Worm (Caenorhabditis elegans): ENCODE data around the gene ptr-24.

Gene ptr-24

ce11 chrX:13349230-13350122 is 11.6 kb downstream of the ptr-24 start (continued):
- TF ChIP-seq lin-15B (tag; optimal IDR thresholded peaks at IDR 0.05) (no peak), hmg-11 (tag; optimal IDR thresholded peaks at IDR 0.05) (no peak), nhr-237 (tag; optimal IDR thresholded peaks at IDR 0.05) (no peak), pha-4 (tag; optimal IDR thresholded peaks at IDR 0.05) (peak; percentile 34), tbx-2 (tag; optimal IDR thresholded peaks at IDR 0.05) (peak; percentile 83), unc-39 (tag; optimal IDR thresholded peaks at IDR 0.05) (no peak), ztf-4 (tag; optimal IDR thresholded peaks at IDR 0.05) (peak; percentile 82), elt-2 (tag; optimal IDR thresholded peaks at IDR 0.05) (peak; percentile 32), fkh-2 (tag; optimal IDR thresholded peaks at IDR 0.05) (no peak), jun-1 (tag; optimal IDR thresholded peaks at IDR 0.05) (no peak), mdl-1 (tag; optimal IDR thresholded peaks at IDR 0.05) (no peak), ztf-11 (tag; optimal IDR thresholded peaks at IDR 0.05) (no peak), elt-3 (tag; optimal IDR thresholded peaks at IDR 0.05) (peak in 1 of 3 experiments; percentile 67)

- TF ChIP-seq nhr-43 (tag; optimal IDR thresholded peaks at IDR 0.05; ENCODE audit: poor library complexity, severe bottlenecking) (peak; percentile 71), ama-1 (optimal IDR thresholded peaks at IDR 0.05) (peak; percentile 78), elt-3 (tag; optimal IDR thresholded peaks at IDR 0.05) (no peak), tbx-2 (tag; optimal IDR thresholded peaks at IDR 0.05) (no peak), lin-39 (tag; optimal IDR thresholded peaks at IDR 0.05) (peak; percentile 19), egl-5 (tag; optimal IDR thresholded peaks at IDR 0.05) (no peak)
These were observed 12.4 kb downstream of the ptr-24 start for ce11 chrX:13350123-13350798.

- no peak for TF ChIP-seq jun-1 (tag; optimal IDR thresholded peaks at IDR 0.05)
- peak in 1 of 3 experiments; percentile 0 for TF ChIP-seq elt-3 (tag; optimal IDR thresholded peaks at IDR 0.05)
- TF ChIP-seq pha-4 (tag; optimal IDR thresholded peaks at IDR 0.05) = peak; percentile 59
- TF ChIP-seq nfya-1 (tag; optimal IDR thresholded peaks at IDR 0.05; ENCODE audit: insufficient read depth) = peak; percentile 44
- TF ChIP-seq unc-39 (tag; optimal IDR thresholded peaks at IDR 0.05) = no peak
- peak; percentile 75 for TF ChIP-seq elt-2 (tag; optimal IDR thresholded peaks at IDR 0.05)
- TF ChIP-seq nhr-11 (tag; optimal IDR thresholded peaks at IDR 0.05) = peak; percentile 76
- TF ChIP-seq eor-1 (tag; optimal IDR thresholded peaks at IDR 0.05) = no peak
- peak; percentile 21 for TF ChIP-seq mml-1 (tag; optimal IDR thresholded peaks at IDR 0.05)
- TF ChIP-seq ama-1 (optimal IDR thresholded peaks at IDR 0.05) = peak; percentile 61
- no peak for TF ChIP-seq nhr-77 (tag; optimal IDR thresholded peaks at IDR 0.05)
- peak; percentile 8 for TF ChIP-seq lin-39 (tag; optimal IDR thresholded peaks at IDR 0.05)
- peak; percentile 73 for TF ChIP-seq nhr-43 (tag; optimal IDR thresholded peaks at IDR 0.05; ENCODE audit: poor library complexity, severe bottlenecking)
- TF ChIP-seq egl-5 (tag; optimal IDR thresholded peaks at IDR 0.05) = no peak
- TF ChIP-seq pqm-1 (tag; optimal IDR thresholded peaks at IDR 0.05) = peak; percentile 62
- peak; percentile 34 for TF ChIP-seq nhr-23 (tag; optimal IDR thresholded peaks at IDR 0.05)
- TF ChIP-seq nhr-28 (tag; optimal IDR thresholded peaks at IDR 0.05) = no peak
These were observed 13.2 kb downstream of the ptr-24 start, which contains the start of gene mxl-3 for ce11 chrX:13350804-13351747. mxl-3 (minus strand) TSS chrX:13350804.

- TF ChIP-seq pqm-1 (tag; optimal IDR thresholded peaks at IDR 0.05) = peak; percentile 42
- no peak for TF ChIP-seq ztf-4 (tag; optimal IDR thresholded peaks at IDR 0.05)
- no peak for TF ChIP-seq snpc-4 (tag; optimal IDR thresholded peaks at IDR 0.05)
- no peak for TF ChIP-seq nhr-237 (tag; optimal IDR thresholded peaks at IDR 0.05)
- TF ChIP-seq nhr-77 (tag; optimal IDR thresholded peaks at IDR 0.05) = no peak
- TF ChIP-seq fos-1 (tag; optimal IDR thresholded peaks at IDR 0.05) = no peak
- no peak for TF ChIP-seq nhr-28 (tag; optimal IDR thresholded peaks at IDR 0.05)
- no peak for TF ChIP-seq ceh-16 (tag; optimal IDR thresholded peaks at IDR 0.05)
- peak; percentile 7 for TF ChIP-seq nhr-43 (tag; optimal IDR thresholded peaks at IDR 0.05; ENCODE audit: poor library complexity, severe bottlenecking)
- no peak for TF ChIP-seq hmg-11 (tag; optimal IDR thresholded peaks at IDR 0.05)
- no peak for TF ChIP-seq lin-39 (tag; optimal IDR thresholded peaks at IDR 0.05)
- no peak for TF ChIP-seq zag-1 (tag; optimal IDR thresholded peaks at IDR 0.05)
- no peak for TF ChIP-seq tbx-2 (tag; optimal IDR thresholded peaks at IDR 0.05)
- TF ChIP-seq egl-27 (tag; optimal IDR thresholded peaks at IDR 0.05) = no peak
- TF ChIP-seq pha-4 (tag; optimal IDR thresholded peaks at IDR 0.05) = peak; percentile 7
- no peak for TF ChIP-seq skn-1 (tag; optimal IDR thresholded peaks at IDR 0.05)
- TF ChIP-seq mdl-1 (tag; optimal IDR thresholded peaks at IDR 0.05) = no peak
- no peak for TF ChIP-seq fkh-2 (tag; optimal IDR thresholded peaks at IDR 0.05)
- no peak for TF ChIP-seq ceh-9 (tag; optimal IDR thresholded peaks at IDR 0.05)
- peak; percentile 13 for TF ChIP-seq elt-2 (tag; optimal IDR thresholded peaks at IDR 0.05)
- no peak for TF ChIP-seq nhr-67 (tag; optimal IDR thresholded peaks at IDR 0.05)
These were observed 14.3 kb downstream of the ptr-24 start for ce11 chrX:13352164-13352563.
